Worm (Caenorhabditis elegans): ENCODE data around the gene F18E9.1.

- TF ChIP-seq nhr-12 (tag; optimal IDR thresholded peaks at IDR 0.05) (no peak), egl-27 (tag; optimal IDR thresholded peaks at IDR 0.05) (no peak), nhr-237 (tag; optimal IDR thresholded peaks at IDR 0.05) (no peak), elt-1 (tag; optimal IDR thresholded peaks at IDR 0.05) (no peak), nfya-1 (tag; optimal IDR thresholded peaks at IDR 0.05; ENCODE audit: insufficient read depth) (no peak), fkh-10 (GFP tag; optimal IDR thresholded peaks at IDR 0.05) (no peak), egl-5 (tag; optimal IDR thresholded peaks at IDR 0.05) (no peak), zag-1 (tag; optimal IDR thresholded peaks at IDR 0.05) (no peak), ceh-82 (tag; optimal IDR thresholded peaks at IDR 0.05) (no peak), unc-39 (tag; optimal IDR thresholded peaks at IDR 0.05) (no peak), nhr-76 (tag; optimal IDR thresholded peaks at IDR 0.05) (no peak), ceh-16 (tag; optimal IDR thresholded peaks at IDR 0.05) (no peak), elt-2 (tag; optimal IDR thresholded peaks at IDR 0.05) (no peak), nhr-23 (tag; optimal IDR thresholded peaks at IDR 0.05) (no peak)
Measured at ce11 chrX:8625090-8625489, 23.8 kb downstream of the F18E9.1 start, which contains the start of gene K01A12.3.
